Worm (Caenorhabditis elegans) whole organism, L4 larva: ENCODE results near the gene F38A1.6.

ENCODE experiments used
- F26F4.8 ChIP-seq: fragments of 200-800 bp; sonication (Bioruptor generic); conservative IDR thresholded peaks from 2 replicates; pipeline ENCODE4 v1.3.6; 2022; ENCODE audit warnings: missing genetic modification characterization, missing compliant biosample characterization
- Y75B8A.6 ChIP-seq: fragments of 200-800 bp; sonication (Bioruptor generic); IDR thresholded peaks from 2 replicates; pipeline ENCODE4 v1.3.6; 2022; ENCODE audit warnings: missing genetic modification reagents, missing genetic modification characterization, missing compliant biosample characterization
- aha-1 ChIP-seq: fragments of 150-350 bp; peaks from one replicate; lab custom pipeline; 2014; ENCODE audit warnings: missing biosample characterization, missing genetic modification characterization
- aly-2 ChIP-seq: sonication (generic microtip); optimal IDR thresholded peaks from 2 replicates; lab custom pipeline; 2018; ENCODE audit warnings: missing biosample characterization, missing genetic modification characterization
- ama-1 ChIP-seq: fragments of 150-350 bp; optimal IDR thresholded peaks from 2 replicates; lab custom pipeline; 2014; ENCODE audit warnings: inconsistent platforms, mixed read lengths
- arid-1 ChIP-seq: fragments of 200-800 bp; sonication (Bioruptor generic); conservative IDR thresholded peaks from 2 replicates; pipeline ENCODE4 v1.3.6; 2022; ENCODE audit warnings: missing genetic modification reagents, missing genetic modification characterization, missing compliant biosample characterization
- ceh-20 ChIP-seq: fragments of 200-800 bp; sonication (Bioruptor generic); IDR thresholded peaks from 2 replicates; pipeline ENCODE4 v1.3.6; 2022; ENCODE audit warnings: missing genetic modification reagents, missing genetic modification characterization, missing compliant biosample characterization
- ceh-32 ChIP-seq: sonication (generic microtip); optimal IDR thresholded peaks from 2 replicates; lab custom pipeline; 2016; ENCODE audit warnings: mild to moderate bottlenecking, missing genetic modification characterization, missing compliant biosample characterization; ENCODE audit not compliant: poor library complexity
- ceh-44 ChIP-seq: fragments of 200-800 bp; sonication (Bioruptor generic); IDR thresholded peaks from 2 replicates; pipeline ENCODE4 v1.3.6; 2022; ENCODE audit warnings: missing genetic modification reagents, missing genetic modification characterization, missing compliant biosample characterization
- ceh-82 ChIP-seq: sonication (generic microtip); optimal IDR thresholded peaks from 2 replicates; lab custom pipeline; 2017; ENCODE audit warnings: missing biosample characterization, missing genetic modification characterization
- ces-1 ChIP-seq: fragments of 150-350 bp; sonication (generic microtip); optimal IDR thresholded peaks from 4 replicates; lab custom pipeline; 2014; ENCODE audit warnings: missing biosample characterization, missing genetic modification reagents, missing genetic modification characterization
- duxl-1 ChIP-seq: sonication (generic microtip); optimal IDR thresholded peaks from 2 replicates; lab custom pipeline; 2016; ENCODE audit warnings: mild to moderate bottlenecking, missing genetic modification characterization, moderate library complexity, missing compliant biosample characterization; ENCODE audit not compliant: poor library complexity
- gei-8 ChIP-seq: fragments of 200-800 bp; sonication (Bioruptor generic); optimal IDR thresholded peaks from 2 replicates; lab custom pipeline; 2018; ENCODE audit warnings: mild to moderate bottlenecking, missing genetic modification characterization, missing compliant biosample characterization
- hif-1 ChIP-seq, 2 experiments: sonication (generic microtip); optimal IDR thresholded peaks; 2 replicates each; lab custom pipeline; 2016 to 2017; ENCODE audit warnings: missing compliant biosample characterization in 2 of 2, missing genetic modification characterization in 2 of 2, missing genetic modification reagents in 2 of 2, missing genotype in 2 of 2, mild to moderate bottlenecking in 1 of 2
- hlh-11 ChIP-seq: fragments of 200-800 bp; sonication (Bioruptor generic); optimal IDR thresholded peaks from 2 replicates; lab custom pipeline; 2018; ENCODE audit warnings: mild to moderate bottlenecking, missing genetic modification characterization, missing compliant biosample characterization
- hlh-30 ChIP-seq: sonication (generic microtip); optimal IDR thresholded peaks from 2 replicates; lab custom pipeline; 2017; ENCODE audit warnings: antibody characterized with exemption, mild to moderate bottlenecking, missing genetic modification characterization, missing compliant biosample characterization; ENCODE audit not compliant: insufficient read depth
- lin-13 ChIP-seq: fragments of 150-350 bp; optimal IDR thresholded peaks from 2 replicates; lab custom pipeline; 2014; ENCODE audit warnings: missing biosample characterization, missing genetic modification reagents, missing genetic modification characterization
- lin-39 ChIP-seq: fragments of 150-350 bp; optimal IDR thresholded peaks from 2 replicates; lab custom pipeline; 2014; ENCODE audit warnings: missing biosample characterization, missing genetic modification reagents, missing genetic modification characterization
- lir-3 ChIP-seq: sonication (generic microtip); optimal IDR thresholded peaks from 2 replicates; lab custom pipeline; 2016; ENCODE audit warnings: mild to moderate bottlenecking, missing genetic modification characterization, missing compliant biosample characterization
- mdl-1 ChIP-seq, 2 experiments: fragments of 150-350 bp in 1 of 2; sonication (generic microtip) in 1 of 2; optimal IDR thresholded peaks; 2 replicates each; lab custom pipeline; 2014 to 2017; ENCODE audit warnings: missing biosample characterization in 2 of 2, missing genetic modification characterization in 2 of 2
- mep-1 ChIP-seq: fragments of 150-350 bp; sonication (generic microtip); optimal IDR thresholded peaks from 3 replicates; lab custom pipeline; 2014; ENCODE audit warnings: missing biosample characterization, missing genetic modification characterization
- mes-2 ChIP-seq: sonication (generic microtip); optimal IDR thresholded peaks from 2 replicates; lab custom pipeline; 2016; ENCODE audit warnings: missing genotype, mild to moderate bottlenecking, missing genetic modification characterization, missing compliant biosample characterization; ENCODE audit not compliant: poor library complexity, severe bottlenecking
- mxl-2 ChIP-seq: fragments of 200-800 bp; sonication (Bioruptor generic); conservative IDR thresholded peaks from 2 replicates; pipeline ENCODE4 v1.3.6; 2022; ENCODE audit warnings: missing genetic modification reagents, missing genetic modification characterization, missing compliant biosample characterization
- nhr-10 ChIP-seq: fragments of 150-350 bp; optimal IDR thresholded peaks from 2 replicates; lab custom pipeline; 2014; ENCODE audit warnings: missing biosample characterization, missing genetic modification characterization
- nhr-102 ChIP-seq: sonication (generic microtip); optimal IDR thresholded peaks from 2 replicates; lab custom pipeline; 2016; ENCODE audit warnings: mild to moderate bottlenecking, missing genetic modification characterization, moderate library complexity, missing compliant biosample characterization
- nhr-11 ChIP-seq: fragments of 150-350 bp; optimal IDR thresholded peaks from 2 replicates; lab custom pipeline; 2014; ENCODE audit warnings: missing biosample characterization, missing genetic modification characterization
- nhr-111 ChIP-seq: fragments of 200-800 bp; sonication (Bioruptor generic); optimal IDR thresholded peaks from 2 replicates; lab custom pipeline; 2018; ENCODE audit warnings: mild to moderate bottlenecking, missing genetic modification characterization, missing compliant biosample characterization
- nhr-41 ChIP-seq: fragments of 200-800 bp; sonication (Bioruptor generic); IDR thresholded peaks from 2 replicates; pipeline ENCODE4 v1.3.6; 2022; ENCODE audit warnings: missing genetic modification reagents, missing genetic modification characterization, missing compliant biosample characterization
- nhr-77 ChIP-seq: fragments of 150-350 bp; optimal IDR thresholded peaks from 2 replicates; lab custom pipeline; 2014; ENCODE audit warnings: missing biosample characterization, missing genetic modification characterization
- pqm-1 ChIP-seq: sonication (generic microtip); optimal IDR thresholded peaks from 2 replicates; lab custom pipeline; 2017; ENCODE audit warnings: missing biosample characterization, missing genetic modification characterization
- rbr-2 ChIP-seq: sonication (generic microtip); optimal IDR thresholded peaks from 2 replicates; lab custom pipeline; 2016; ENCODE audit warnings: missing genotype, missing genetic modification characterization, missing compliant biosample characterization
- saeg-2 ChIP-seq: fragments of 200-800 bp; sonication (Bioruptor generic); IDR thresholded peaks from 2 replicates; pipeline ENCODE4 v1.3.6; 2022; ENCODE audit warnings: missing genetic modification reagents, missing genetic modification characterization, missing compliant biosample characterization
- set-16 ChIP-seq: fragments of 200-800 bp; sonication (Bioruptor generic); IDR thresholded peaks from 2 replicates; pipeline ENCODE4 v1.3.6; 2022; ENCODE audit warnings: missing genetic modification reagents, missing genetic modification characterization, missing compliant biosample characterization
- snpc-1.2 ChIP-seq: fragments of 200-800 bp; sonication (Bioruptor generic); IDR thresholded peaks from 2 replicates; pipeline ENCODE4 v1.3.6; 2022; ENCODE audit warnings: missing genetic modification reagents, missing genetic modification characterization, missing compliant biosample characterization
- unc-130 ChIP-seq: sonication (generic microtip); optimal IDR thresholded peaks from 2 replicates; lab custom pipeline; 2016; ENCODE audit warnings: missing genetic modification reagents, missing genetic modification characterization, missing compliant biosample characterization
- unc-62 ChIP-seq, 3 experiments: fragments of 150-350 bp in 1 of 3; sonication (generic microtip); optimal IDR thresholded peaks in 2 of 3; peaks in 1 of 3; 1 replicate in 1 of 3; 2 replicates in 2 of 3; lab custom pipeline; 2014 to 2017; ENCODE audit warnings: missing biosample characterization in 3 of 3, missing genetic modification characterization in 3 of 3, missing genetic modification reagents in 3 of 3, missing genotype in 1 of 3
- zfp-2 ChIP-seq: sonication (generic microtip); optimal IDR thresholded peaks from 2 replicates; lab custom pipeline; 2016; ENCODE audit warnings: mild to moderate bottlenecking, missing genetic modification characterization, missing compliant biosample characterization
- zfp-3 ChIP-seq: fragments of 200-800 bp; sonication (Bioruptor generic); conservative IDR thresholded peaks from 2 replicates; pipeline ENCODE4 v1.3.6; 2022; ENCODE audit warnings: missing genetic modification reagents, missing genetic modification characterization, missing compliant biosample characterization
- zip-11 ChIP-seq: fragments of 200-800 bp; sonication (Bioruptor generic); IDR thresholded peaks from 2 replicates; pipeline ENCODE4 v1.3.6; 2022; ENCODE audit warnings: missing genetic modification characterization, missing compliant biosample characterization
- zip-2 ChIP-seq: fragments of 150-350 bp; optimal IDR thresholded peaks from 2 replicates; lab custom pipeline; 2014; ENCODE audit warnings: missing biosample characterization, missing genetic modification characterization

The F38A1.6 gene

ce11 chrIV:1211902-1212301 lies 39.8 kb upstream of the F38A1.6 start (continued):
- TF ChIP-seq ceh-20 (GFP tag; lab: Robert Waterston, UW) = no peak
- TF ChIP-seq aha-1 (tag; lab: Kevin White, UChicago) = no peak
- no peak for TF ChIP-seq rbr-2 (tag; lab: Kevin White, UChicago)
- TF ChIP-seq lin-39 (tag; lab: Kevin White, UChicago) = no peak
- no peak for TF ChIP-seq nhr-10 (tag; lab: Kevin White, UChicago)

- TF ChIP-seq mxl-2 (no peak), ces-1 (GFP tag; lab: Kevin White, UChicago) (peak; percentile 76)
Observed at ce11 chrIV:1212357-1212756, 39.3 kb upstream of the F38A1.6 start.

DNA sequence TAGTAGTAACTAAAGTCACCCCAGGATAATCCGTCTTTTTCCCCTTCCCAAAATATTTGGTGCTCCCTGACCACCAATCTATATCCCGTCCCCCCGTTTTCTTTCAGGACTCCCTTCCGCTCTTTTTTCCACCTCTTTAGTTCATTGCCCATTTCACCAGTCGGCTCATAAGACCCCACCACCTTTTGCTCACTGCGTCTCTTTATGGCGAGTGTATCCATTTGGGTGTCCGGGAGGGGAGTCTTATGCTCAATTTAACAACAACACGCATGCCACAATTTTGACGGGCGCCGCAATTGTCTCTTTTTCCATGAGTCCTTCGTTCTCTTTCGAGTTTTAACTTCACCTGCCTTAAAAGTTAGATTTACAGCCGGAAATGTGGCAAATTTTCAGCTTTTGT lies 38.5 kb upstream of the F38A1.6 start:
- TF ChIP-seq hlh-30 (peak; percentile 80), Y75B8A.6 (GFP tag; lab: Robert Waterston, UW) (no peak), mep-1 (peak; percentile 30), nhr-77 (tag; lab: Kevin White, UChicago) (no peak), ceh-82 (tag; lab: Kevin White, UChicago) (no peak), nhr-111 (GFP tag; lab: Kevin White, UChicago) (no peak), aly-2 (tag; lab: Kevin White, UChicago) (no peak), zfp-3 (no peak), lir-3 (tag; lab: Kevin White, UChicago) (no peak), zip-11 (GFP tag; lab: Robert Waterston, UW) (no peak), aha-1 (tag; lab: Kevin White, UChicago) (peak; percentile 15), arid-1 (GFP tag; lab: Robert Waterston, UW) (no peak), ceh-44 (GFP tag; lab: Robert Waterston, UW) (no peak), mdl-1 (tag; optimal IDR thresholded peaks at IDR 0.05; lab: Kevin White, UChicago) (peak in 1 of 2 experiments; percentile 9), set-16 (GFP tag; lab: Robert Waterston, UW) (no peak), snpc-1.2 (no peak), rbr-2 (tag; lab: Kevin White, UChicago) (peak; percentile 19), nhr-102 (no peak), pqm-1 (no peak), nhr-41 (no peak), mes-2 (tag; lab: Kevin White, UChicago) (peak; percentile 25), gei-8 (GFP tag; lab: Kevin White, UChicago) (no peak), mxl-2 (no peak), zip-2 (tag; lab: Kevin White, UChicago) (no peak), ama-1 (lab: Kevin White, UChicago) (no peak), unc-62 (GFP tag; optimal IDR thresholded peaks at IDR 0.05 in 1 of 2; lab: Kevin White, UChicago) (peak in 1 of 2 experiments; percentile 45), unc-62 (tag; optimal IDR thresholded peaks at IDR 0.05; lab: Kevin White, UChicago) (no peak), saeg-2 (no peak), nhr-11 (tag; lab: Kevin White, UChicago) (peak; percentile 6), duxl-1 (tag; lab: Kevin White, UChicago) (no peak)
- TF ChIP-seq, all 104 proteins: peak for 8

ce11 chrIV:1215536-1215935 lies 36.1 kb upstream of the F38A1.6 start:
- TF ChIP-seq unc-130 (GFP tag; lab: Kevin White, UChicago) (no peak), zfp-2 (no peak), ceh-32 (tag; lab: Kevin White, UChicago) (no peak), aha-1 (tag; lab: Kevin White, UChicago) (peak; percentile 93), F26F4.8 (GFP tag; lab: Robert Waterston, UW) (no peak), hlh-11 (tag; lab: Kevin White, UChicago) (no peak), hif-1 (tag; optimal IDR thresholded peaks at IDR 0.05; lab: Kevin White, UChicago) (no peak), lin-13 (GFP tag; lab: Kevin White, UChicago) (no peak)
